Fruit fly (Drosophila melanogaster) whole organism, adult: ENCODE results near the gene CG31677.

Experiments
- CG11617 ChIP-seq: fragments of 200-800 bp; sonication (Bioruptor generic); optimal IDR thresholded peaks from 2 replicates; lab custom pipeline; 2017; ENCODE audit warnings: mild to moderate bottlenecking, missing biosample characterization, missing genetic modification reagents, missing genetic modification characterization
- CG12768 ChIP-seq: fragments of 200-800 bp; sonication (Bioruptor generic); optimal IDR thresholded peaks from 2 replicates; lab custom pipeline; 2017; ENCODE audit warnings: missing biosample characterization, missing genetic modification characterization, mild to moderate bottlenecking, moderate library complexity, missing genetic modification reagents
- CG14711 ChIP-seq: fragments of 200-800 bp; sonication (Bioruptor generic); optimal IDR thresholded peaks from 2 replicates; lab custom pipeline; 2018; ENCODE audit warnings: missing biosample characterization, mild to moderate bottlenecking, missing genetic modification characterization, moderate library complexity
- CG1620 ChIP-seq: fragments of 200-800 bp; sonication (Bioruptor generic); optimal IDR thresholded peaks from 2 replicates; lab custom pipeline; 2016; ENCODE audit warnings: missing biosample characterization, missing genetic modification characterization
- CG33017 ChIP-seq: fragments of 200-800 bp; sonication (Bioruptor generic); optimal IDR thresholded peaks from 2 replicates; lab custom pipeline; 2018; ENCODE audit warnings: missing biosample characterization, mild to moderate bottlenecking, missing genetic modification characterization, moderate library complexity
- CG5204 ChIP-seq: fragments of 200-800 bp; sonication (Bioruptor generic); optimal IDR thresholded peaks from 2 replicates; lab custom pipeline; 2016; ENCODE audit warnings: missing biosample characterization, missing genetic modification characterization
- CG7045 ChIP-seq: fragments of 200-800 bp; sonication (Bioruptor generic); optimal IDR thresholded peaks from 2 replicates; lab custom pipeline; 2017; ENCODE audit warnings: missing biosample characterization, mild to moderate bottlenecking, missing genetic modification characterization
- CG7101 ChIP-seq: fragments of 200-800 bp; sonication (Bioruptor generic); optimal IDR thresholded peaks from 2 replicates; lab custom pipeline; 2018; ENCODE audit warnings: missing biosample characterization, mild to moderate bottlenecking, missing genetic modification characterization, moderate library complexity
- Clk ChIP-seq: fragments of 200-800 bp; sonication (Bioruptor generic); optimal IDR thresholded peaks from 2 replicates; lab custom pipeline; 2017; ENCODE audit warnings: missing biosample characterization, missing genetic modification characterization
- Crg-1 ChIP-seq: fragments of 200-800 bp; sonication (Bioruptor generic); optimal IDR thresholded peaks from 2 replicates; lab custom pipeline; 2016; ENCODE audit warnings: missing biosample characterization, missing genetic modification characterization
- Hr96 ChIP-seq: fragments of 200-800 bp; sonication (Bioruptor generic); optimal IDR thresholded peaks from 2 replicates; lab custom pipeline; 2016; ENCODE audit warnings: missing biosample characterization, missing genetic modification characterization
- Mnt ChIP-seq: fragments of 200-800 bp; sonication (Bioruptor generic); optimal IDR thresholded peaks from 2 replicates; lab custom pipeline; 2016; ENCODE audit warnings: missing biosample characterization, mild to moderate bottlenecking, missing genetic modification characterization
- bab1 ChIP-seq: fragments of 200-800 bp; sonication (Bioruptor generic); optimal IDR thresholded peaks from 3 replicates; lab custom pipeline; 2019; ENCODE audit warnings: missing biosample characterization, mild to moderate bottlenecking, missing genetic modification characterization, moderate library complexity
- cic ChIP-seq: fragments of 200-800 bp; sonication (Bioruptor generic); optimal IDR thresholded peaks from 2 replicates; lab custom pipeline; 2017; ENCODE audit warnings: missing biosample characterization, mild to moderate bottlenecking, missing genetic modification characterization, moderate library complexity
- cnc ChIP-seq, 2 experiments: fragments of >200 bp; optimal IDR thresholded peaks; 2 replicates each; lab custom pipeline; 2017
- kay ChIP-seq: fragments of 200-800 bp; sonication (Bioruptor generic); peaks from one replicate; lab custom pipeline; 2016; ENCODE audit warnings: missing biosample characterization, missing genetic modification characterization, borderline replicate concordance
- ovo ChIP-seq: fragments of 200-800 bp; sonication (Bioruptor generic); optimal IDR thresholded peaks from 2 replicates; lab custom pipeline; 2016; ENCODE audit warnings: missing biosample characterization, missing genetic modification characterization
- pad ChIP-seq: fragments of 200-800 bp; sonication (Bioruptor generic); optimal IDR thresholded peaks from 3 replicates; lab custom pipeline; 2017; ENCODE audit warnings: missing biosample characterization, missing genetic modification characterization, mild to moderate bottlenecking, moderate library complexity, missing genetic modification reagents
- tj ChIP-seq: fragments of 200-800 bp; sonication (Bioruptor generic); optimal IDR thresholded peaks from 3 replicates; lab custom pipeline; 2017; ENCODE audit warnings: missing biosample characterization, mild to moderate bottlenecking, missing genetic modification characterization, moderate library complexity
- toe ChIP-seq: fragments of 200-800 bp; sonication (Bioruptor generic); optimal IDR thresholded peaks from 2 replicates; lab custom pipeline; 2016; ENCODE audit warnings: missing biosample characterization, missing genetic modification characterization

The CG31677 gene

dm6 chr2L:20604096-20604495, at the start of gene CG31677:
Gene CG31677, minus strand, starts transcription at chr2L:20604196.
- no peak for TF ChIP-seq ovo
- no peak for TF ChIP-seq CG12768 (GFP tag; lab: Kevin White, UChicago)
- TF ChIP-seq CG14711 (tag; lab: Kevin White, UChicago) = no peak
- TF ChIP-seq kay (GFP tag; lab: Kevin White, UChicago) = no peak
- TF ChIP-seq pad (GFP tag; lab: Kevin White, UChicago) = no peak
- no peak for TF ChIP-seq toe
- TF ChIP-seq CG7101 (tag; lab: Kevin White, UChicago) = no peak
- TF ChIP-seq Mnt (GFP tag; lab: Kevin White, UChicago) = no peak
- no peak for TF ChIP-seq Crg-1 (GFP tag; lab: Kevin White, UChicago)
- no peak for TF ChIP-seq CG1620 (GFP tag; lab: Kevin White, UChicago)
- TF ChIP-seq bab1 (GFP tag; lab: Kevin White, UChicago) = no peak
- no peak for TF ChIP-seq cic (GFP tag; lab: Kevin White, UChicago)

dm6 chr2L:20649891-20650290, 45.9 kb upstream of the CG31677 start, which contains the start of gene CG2611:
Gene CG2611, plus strand, starts transcription at chr2L:20650189.
- peak; percentile 55 for TF ChIP-seq CG11617 (GFP tag; lab: Kevin White, UChicago)
- TF ChIP-seq bab1 (GFP tag; lab: Kevin White, UChicago) = peak; percentile 28
- no peak for TF ChIP-seq cic (GFP tag; lab: Kevin White, UChicago)
- peak; percentile 41 for TF ChIP-seq toe
- TF ChIP-seq CG14711 (tag; lab: Kevin White, UChicago) = no peak
- no peak for TF ChIP-seq CG33017 (tag; lab: Kevin White, UChicago)
- TF ChIP-seq CG7045 = no peak
- no peak for TF ChIP-seq tj (GFP tag; lab: Kevin White, UChicago)
- TF ChIP-seq Hr96 (GFP tag; lab: Kevin White, UChicago) = no peak
- TF ChIP-seq CG5204 (GFP tag; lab: Kevin White, UChicago) = no peak
- no peak for TF ChIP-seq kay (GFP tag; lab: Kevin White, UChicago)
- TF ChIP-seq ovo = no peak
- TF ChIP-seq CG12768 (GFP tag; lab: Kevin White, UChicago) = no peak
- peak; percentile 33 for TF ChIP-seq CG1620 (GFP tag; lab: Kevin White, UChicago)
- TF ChIP-seq Clk (GFP tag; lab: Kevin White, UChicago) = no peak
- peak; percentile 45 for TF ChIP-seq CG7101 (tag; lab: Kevin White, UChicago)
- no peak for TF ChIP-seq cnc (optimal IDR thresholded peaks at IDR 0.05; lab: Kevin White, UChicago)
- no peak for TF ChIP-seq pad (GFP tag; lab: Kevin White, UChicago)
- peak; percentile 42 for TF ChIP-seq Crg-1 (GFP tag; lab: Kevin White, UChicago)
- TF ChIP-seq Mnt (GFP tag; lab: Kevin White, UChicago) = peak; percentile 18

dm6 chr2L:20648612-20649011, 44.6 kb upstream of the CG31677 start, which contains the start of gene CG18810:
Gene CG18810, plus strand, starts transcription at chr2L:20648912.
- no peak for TF ChIP-seq CG12768 (GFP tag; lab: Kevin White, UChicago)
- no peak for TF ChIP-seq cnc (optimal IDR thresholded peaks at IDR 0.05; lab: Kevin White, UChicago)

dm6 chr2L:20647240-20647908, 43.4 kb upstream of the CG31677 start:
- TF ChIP-seq CG7101 (tag; lab: Kevin White, UChicago) (peak; percentile 1), Hr96 (GFP tag; lab: Kevin White, UChicago) (no peak), ovo (no peak), tj (GFP tag; lab: Kevin White, UChicago) (no peak), kay (GFP tag; lab: Kevin White, UChicago) (peak; percentile 92), CG5204 (GFP tag; lab: Kevin White, UChicago) (no peak), CG14711 (tag; lab: Kevin White, UChicago) (peak; percentile 22), Clk (GFP tag; lab: Kevin White, UChicago) (no peak), CG1620 (GFP tag; lab: Kevin White, UChicago) (peak; percentile 3), toe (peak; percentile 25), CG11617 (GFP tag; lab: Kevin White, UChicago) (peak; percentile 15), CG33017 (tag; lab: Kevin White, UChicago) (no peak), pad (GFP tag; lab: Kevin White, UChicago) (no peak), CG12768 (GFP tag; lab: Kevin White, UChicago) (no peak), CG7045 (no peak), Mnt (GFP tag; lab: Kevin White, UChicago) (peak; percentile 97), Crg-1 (GFP tag; lab: Kevin White, UChicago) (peak; percentile 22)

dm6 chr2L:20645394-20645869, 41.4 kb upstream of the CG31677 start, which contains the start of the genes phr6-4 and CG2608:
Gene phr6-4, minus strand, starts transcription at chr2L:20645791.
Gene CG2608, plus strand, starts transcription at chr2L:20645822.
- peak; percentile 92 for TF ChIP-seq CG7045
- TF ChIP-seq pad (GFP tag; lab: Kevin White, UChicago) = peak; percentile 72
- peak; percentile 40 for TF ChIP-seq ovo
- TF ChIP-seq CG11617 (GFP tag; lab: Kevin White, UChicago) = peak; percentile 92
- peak; percentile 73 for TF ChIP-seq Crg-1 (GFP tag; lab: Kevin White, UChicago)
- peak; percentile 42 for TF ChIP-seq cic (GFP tag; lab: Kevin White, UChicago)
- peak; percentile 91 for TF ChIP-seq CG33017 (tag; lab: Kevin White, UChicago)
- TF ChIP-seq CG7101 (tag; lab: Kevin White, UChicago) = peak; percentile 91
- TF ChIP-seq bab1 (GFP tag; lab: Kevin White, UChicago) = peak; percentile 89
- TF ChIP-seq tj (GFP tag; lab: Kevin White, UChicago) = peak; percentile 58
- peak; percentile 90 for TF ChIP-seq kay (GFP tag; lab: Kevin White, UChicago)
- TF ChIP-seq toe = peak; percentile 74
- no peak for TF ChIP-seq CG5204 (GFP tag; lab: Kevin White, UChicago)
- peak; percentile 72 for TF ChIP-seq Mnt (GFP tag; lab: Kevin White, UChicago)
- no peak for TF ChIP-seq cnc (optimal IDR thresholded peaks at IDR 0.05; lab: Kevin White, UChicago)
- TF ChIP-seq Clk (GFP tag; lab: Kevin White, UChicago) = peak; percentile 23
- TF ChIP-seq CG12768 (GFP tag; lab: Kevin White, UChicago) = peak; percentile 89
- peak; percentile 71 for TF ChIP-seq Hr96 (GFP tag; lab: Kevin White, UChicago)
- TF ChIP-seq CG1620 (GFP tag; lab: Kevin White, UChicago) = peak; percentile 76
- TF ChIP-seq CG14711 (tag; lab: Kevin White, UChicago) = peak; percentile 86
